Fruit fly (Drosophila melanogaster) whole organism, prepupa: ENCODE results near the gene Fdx2.

Experiments used
- Blimp-1 ChIP-seq: fragments of 200-800 bp; sonication (Bioruptor generic); optimal IDR thresholded peaks from 3 replicates; lab custom pipeline; 2017; ENCODE audit warnings: missing biosample characterization, missing genetic modification characterization, mild to moderate bottlenecking, moderate library complexity, missing genetic modification reagents
- CG10631 ChIP-seq: fragments of 200-800 bp; sonication (Bioruptor generic); optimal IDR thresholded peaks from 2 replicates; lab custom pipeline; 2016; ENCODE audit warnings: missing biosample characterization, missing genetic modification characterization
- CG15336 ChIP-seq: fragments of 200-800 bp; sonication (Bioruptor generic); IDR thresholded peaks from 2 replicates; pipeline ENCODE4 v1.3.6; 2022; ENCODE audit warnings: missing biosample characterization, missing genetic modification characterization
- CG16779 ChIP-seq: fragments of 200-800 bp; sonication (Bioruptor generic); optimal IDR thresholded peaks from 3 replicates; lab custom pipeline; 2017; ENCODE audit warnings: missing biosample characterization, mild to moderate bottlenecking, missing genetic modification characterization
- CG31627 ChIP-seq: fragments of 200-800 bp; sonication (Bioruptor generic); optimal IDR thresholded peaks from 3 replicates; lab custom pipeline; 2016; ENCODE audit warnings: missing biosample characterization, missing genetic modification characterization
- CG32006 ChIP-seq: fragments of 200-800 bp; sonication (Bioruptor generic); optimal IDR thresholded peaks from 3 replicates; lab custom pipeline; 2017; ENCODE audit warnings: missing biosample characterization, mild to moderate bottlenecking, missing genetic modification characterization
- CG34406 ChIP-seq: fragments of 200-800 bp; sonication (Bioruptor generic); optimal IDR thresholded peaks from 3 replicates; lab custom pipeline; 2016; ENCODE audit warnings: missing biosample characterization, missing genetic modification characterization
- CG3919 ChIP-seq: fragments of 200-800 bp; sonication (Bioruptor generic); optimal IDR thresholded peaks from 3 replicates; lab custom pipeline; 2016; ENCODE audit warnings: missing biosample characterization, missing genetic modification characterization
- CG4318 ChIP-seq: fragments of 200-800 bp; sonication (Bioruptor generic); optimal IDR thresholded peaks from 3 replicates; lab custom pipeline; 2017; ENCODE audit warnings: missing biosample characterization, mild to moderate bottlenecking, missing genetic modification characterization
- CG6163 ChIP-seq: fragments of 200-800 bp; sonication (Bioruptor generic); IDR thresholded peaks from 3 replicates; pipeline ENCODE4 v1.3.6; 2022; ENCODE audit warnings: missing biosample characterization, missing genetic modification characterization
- CG6276 ChIP-seq: fragments of 200-800 bp; sonication (Bioruptor generic); optimal IDR thresholded peaks from 2 replicates; lab custom pipeline; 2017; ENCODE audit warnings: missing biosample characterization, mild to moderate bottlenecking, missing genetic modification characterization
- CG6792 ChIP-seq: fragments of 200-800 bp; sonication (Bioruptor generic); optimal IDR thresholded peaks from 3 replicates; lab custom pipeline; 2016; ENCODE audit warnings: missing biosample characterization, missing genetic modification characterization
- CG8119 ChIP-seq: fragments of 200-800 bp; sonication (Bioruptor generic); IDR thresholded peaks from 3 replicates; pipeline ENCODE4 v1.3.6; 2022; ENCODE audit warnings: missing biosample characterization, missing genetic modification characterization
- CG8319 ChIP-seq: fragments of 200-800 bp; sonication (Bioruptor generic); optimal IDR thresholded peaks from 3 replicates; lab custom pipeline; 2016; ENCODE audit warnings: missing biosample characterization, missing genetic modification characterization
- CG9139 ChIP-seq: fragments of 200-800 bp; sonication (Bioruptor generic); optimal IDR thresholded peaks from 3 replicates; lab custom pipeline; 2017; ENCODE audit warnings: missing biosample characterization, mild to moderate bottlenecking, missing genetic modification characterization
- Eip75B ChIP-seq: fragments of 200-800 bp; sonication (Bioruptor generic); optimal IDR thresholded peaks from 3 replicates; lab custom pipeline; 2016; ENCODE audit warnings: missing biosample characterization, missing genetic modification characterization
- Eip78C ChIP-seq: fragments of 200-800 bp; sonication (Bioruptor generic); peaks from one replicate; lab custom pipeline; 2016; ENCODE audit warnings: missing biosample characterization, missing genetic modification characterization
- Eip93F ChIP-seq: fragments of 200-800 bp; sonication (Bioruptor generic); optimal IDR thresholded peaks from 2 replicates; lab custom pipeline; 2016; ENCODE audit warnings: missing biosample characterization, mild to moderate bottlenecking, missing genetic modification characterization
- Ets21C ChIP-seq: fragments of 200-800 bp; sonication (Bioruptor generic); optimal IDR thresholded peaks from 3 replicates; lab custom pipeline; 2016; ENCODE audit warnings: missing biosample characterization, missing genetic modification characterization
- Gug ChIP-seq: fragments of 200-800 bp; sonication (Bioruptor generic); IDR thresholded peaks from 2 replicates; pipeline ENCODE4 v1.3.6; 2022; ENCODE audit warnings: missing biosample characterization, missing genetic modification characterization
- Hr38 ChIP-seq: sonication (Bioruptor generic); optimal IDR thresholded peaks from 2 replicates; lab custom pipeline; 2016; ENCODE audit warnings: missing biosample characterization, missing genetic modification characterization
- Hr39 ChIP-seq: fragments of 200-800 bp; sonication (Bioruptor generic); optimal IDR thresholded peaks from 2 replicates; lab custom pipeline; 2016; ENCODE audit warnings: missing biosample characterization, missing genetic modification characterization
- Hr4 ChIP-seq: fragments of 200-800 bp; sonication (Bioruptor generic); optimal IDR thresholded peaks from 3 replicates; lab custom pipeline; 2016; ENCODE audit warnings: missing biosample characterization, missing genetic modification characterization
- OdsH ChIP-seq: fragments of 200-800 bp; sonication (Bioruptor generic); optimal IDR thresholded peaks from 3 replicates; lab custom pipeline; 2016; ENCODE audit warnings: missing biosample characterization, missing genetic modification characterization
- Smox ChIP-seq: fragments of 200-800 bp; sonication (Bioruptor generic); optimal IDR thresholded peaks from 3 replicates; lab custom pipeline; 2016; ENCODE audit warnings: missing biosample characterization, missing genetic modification characterization
- achi ChIP-seq: fragments of 200-800 bp; sonication (Bioruptor generic); optimal IDR thresholded peaks from 3 replicates; lab custom pipeline; 2016; ENCODE audit warnings: missing biosample characterization, missing genetic modification characterization
- cyc ChIP-seq: fragments of 200-800 bp; sonication (Bioruptor generic); optimal IDR thresholded peaks from 3 replicates; lab custom pipeline; 2016; ENCODE audit warnings: missing biosample characterization, missing genetic modification characterization
- eg ChIP-seq: fragments of 200-800 bp; sonication (Bioruptor generic); IDR thresholded peaks from 3 replicates; pipeline ENCODE4 v1.3.6; 2022; ENCODE audit warnings: missing biosample characterization, missing genetic modification characterization
- esn ChIP-seq: fragments of 200-800 bp; sonication (Bioruptor generic); optimal IDR thresholded peaks from 2 replicates; lab custom pipeline; 2016; ENCODE audit warnings: missing biosample characterization, mild to moderate bottlenecking, missing genetic modification characterization, moderate library complexity
- fkh ChIP-seq: fragments of 200-800 bp; sonication (Bioruptor generic); optimal IDR thresholded peaks from 3 replicates; lab custom pipeline; 2017; ENCODE audit warnings: missing biosample characterization, mild to moderate bottlenecking, missing genetic modification characterization, moderate library complexity
- pdm3 ChIP-seq: fragments of 200-800 bp; sonication (Bioruptor generic); optimal IDR thresholded peaks from 3 replicates; lab custom pipeline; 2016; ENCODE audit warnings: missing biosample characterization, missing genetic modification characterization
- salr ChIP-seq, 2 experiments: fragments of 200-800 bp; sonication (Bioruptor generic); optimal IDR thresholded peaks; 3 replicates each; lab custom pipeline; 2016 to 2018; ENCODE audit warnings: missing biosample characterization in 2 of 2, missing genetic modification characterization in 2 of 2, mild to moderate bottlenecking in 1 of 2
- svp ChIP-seq: fragments of 200-800 bp; sonication (Bioruptor generic); peaks from one replicate; lab custom pipeline; 2016; ENCODE audit warnings: missing biosample characterization, missing genetic modification characterization
- vri ChIP-seq: fragments of 200-800 bp; sonication (Bioruptor generic); optimal IDR thresholded peaks from 3 replicates; lab custom pipeline; 2016; ENCODE audit warnings: missing biosample characterization, mild to moderate bottlenecking, missing genetic modification characterization

The Fdx2 gene

DNA sequence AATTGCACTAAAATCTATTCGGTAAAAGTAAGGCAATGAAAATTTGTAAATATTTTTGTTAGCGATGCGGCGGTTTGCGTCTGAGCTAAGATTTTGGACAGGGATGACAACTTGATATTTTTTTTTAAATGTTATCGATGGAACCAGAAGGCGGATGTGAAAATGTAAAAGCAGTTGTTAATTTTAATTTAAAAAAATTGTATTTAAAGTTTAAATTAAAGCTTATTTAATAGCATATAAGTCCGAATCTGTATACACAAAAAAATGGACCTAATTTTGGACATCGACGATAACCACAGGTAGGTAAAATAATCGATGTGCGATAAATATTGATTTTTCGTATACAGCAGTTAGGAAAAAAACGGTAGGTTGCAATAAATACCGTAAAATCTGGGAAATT lies 29.9 kb upstream of the Fdx2 start, which contains the start of the genes CG11586 and VhaM9.7-a (continued):
- peak; percentile 10 for TF ChIP-seq Hr4 (GFP tag; lab: Kevin White, UChicago)
- TF ChIP-seq CG34406 (GFP tag; lab: Kevin White, UChicago) = no peak
- no peak for TF ChIP-seq CG3919 (GFP tag; lab: Kevin White, UChicago)
- TF ChIP-seq vri (GFP tag; lab: Kevin White, UChicago) = no peak
- peak; percentile 58 for TF ChIP-seq fkh
- TF ChIP-seq CG31627 (GFP tag; lab: Kevin White, UChicago) = peak; percentile 12
- TF ChIP-seq CG10631 (GFP tag; lab: Kevin White, UChicago) = no peak
- TF ChIP-seq Hr38 (GFP tag; lab: Kevin White, UChicago) = no peak
- peak; percentile 14 for TF ChIP-seq pdm3 (GFP tag; lab: Kevin White, UChicago)
- no peak for TF ChIP-seq cyc
- TF ChIP-seq CG4318 = no peak
- no peak for TF ChIP-seq Ets21C (GFP tag; lab: Kevin White, UChicago)
- TF ChIP-seq eg = no peak
- no peak for TF ChIP-seq Eip75B (GFP tag; lab: Kevin White, UChicago)
- TF ChIP-seq CG8319 (GFP tag; lab: Kevin White, UChicago) = no peak
- TF ChIP-seq svp (GFP tag; lab: Kevin White, UChicago) = no peak
- no peak for TF ChIP-seq CG15336 (GFP tag; lab: Robert Waterston, UW)
- peak; percentile 81 for TF ChIP-seq Eip78C (GFP tag; lab: Kevin White, UChicago)
- TF ChIP-seq CG6276 (GFP tag; lab: Kevin White, UChicago) = no peak
- peak; percentile 20 for TF ChIP-seq achi (GFP tag; lab: Kevin White, UChicago)
- TF ChIP-seq Blimp-1 = no peak
- no peak for TF ChIP-seq CG6163 (GFP tag; lab: Robert Waterston, UW)
- TF ChIP-seq, all 60 proteins: peak for 10

DNA sequence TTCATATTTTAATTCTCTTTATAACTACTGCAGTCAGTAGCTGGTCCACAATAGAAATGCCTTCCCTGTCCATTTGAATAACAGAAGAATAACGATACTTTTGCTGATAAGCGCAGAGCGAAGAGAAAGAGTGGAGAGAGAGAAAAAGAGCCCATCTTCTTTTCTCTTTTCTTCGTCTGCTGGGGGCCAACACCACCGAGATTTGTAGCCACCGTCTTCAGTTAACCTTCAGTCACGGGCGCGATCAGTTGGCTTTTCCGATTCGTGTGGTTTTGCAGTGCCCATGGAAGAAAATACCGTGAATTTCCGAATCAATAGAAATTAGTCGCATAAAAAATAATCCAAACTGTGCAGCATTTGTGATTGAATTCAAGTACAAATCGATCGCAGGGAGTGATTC lies 28.8 kb upstream of the Fdx2 start, which contains the start of gene CG1273:
CG1273 (plus strand) TSS at position 218 of the 400 bp plus-strand sequence.
- TF ChIP-seq esn (GFP tag; lab: Kevin White, UChicago) (peak; percentile 10), CG3919 (GFP tag; lab: Kevin White, UChicago) (no peak)

DNA sequence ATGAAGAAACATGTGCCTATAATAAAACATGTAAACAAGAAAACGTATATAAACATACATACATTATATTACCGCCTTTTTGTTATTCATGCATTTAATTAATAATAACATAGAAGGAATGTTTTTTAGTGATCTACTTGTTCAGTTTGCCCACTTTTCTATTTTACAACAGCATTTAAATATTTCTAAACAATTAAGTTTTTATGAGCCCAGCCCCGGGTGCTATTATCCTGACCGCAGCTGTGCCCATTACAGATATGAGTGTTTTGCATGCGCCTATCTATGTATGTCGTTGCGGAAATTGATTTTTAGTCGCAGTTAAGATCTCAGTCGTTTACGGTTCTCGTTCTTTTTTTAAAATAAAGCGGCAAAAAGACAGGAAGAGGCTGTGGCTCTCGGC lies 27.3 kb upstream of the Fdx2 start:
- TF ChIP-seq OdsH (GFP tag; lab: Kevin White, UChicago) (no peak), CG9139 (GFP tag; lab: Kevin White, UChicago) (no peak), Hr39 (no peak), CG31627 (GFP tag; lab: Kevin White, UChicago) (no peak), CG34406 (GFP tag; lab: Kevin White, UChicago) (no peak), CG16779 (tag; lab: Kevin White, UChicago) (no peak), salr (GFP tag; optimal IDR thresholded peaks at IDR 0.05; lab: Kevin White, UChicago) (no peak), Eip78C (GFP tag; lab: Kevin White, UChicago) (peak; percentile 63), CG6792 (no peak), CG6163 (GFP tag; lab: Robert Waterston, UW) (0 out of 3 replicates have a peak, but pooled peaks have one; percentile 6), CG32006 (GFP tag; lab: Kevin White, UChicago) (peak; percentile 33)

DNA sequence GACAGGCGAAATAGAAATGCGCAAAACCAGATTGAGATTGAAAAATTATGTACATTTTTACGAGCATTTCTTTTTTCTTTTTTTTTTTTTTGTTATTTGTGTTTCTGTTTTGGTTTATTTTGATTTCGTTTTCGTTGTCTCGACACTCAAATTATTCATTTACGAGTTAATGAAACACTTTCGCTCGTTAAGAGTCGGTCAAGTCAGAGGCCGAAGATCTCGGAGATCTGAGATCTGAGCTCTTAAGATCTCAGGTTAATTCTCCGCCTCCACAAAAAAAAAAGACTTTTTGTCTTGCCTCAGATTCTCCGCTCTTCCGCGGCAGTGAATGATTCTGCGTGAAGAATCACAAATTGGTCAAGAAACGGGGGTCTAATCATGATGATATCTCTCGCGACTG lies 26.4 kb upstream of the Fdx2 start:
- no peak for TF ChIP-seq svp (GFP tag; lab: Kevin White, UChicago)
- TF ChIP-seq, all 60 proteins: peak for 0

DNA sequence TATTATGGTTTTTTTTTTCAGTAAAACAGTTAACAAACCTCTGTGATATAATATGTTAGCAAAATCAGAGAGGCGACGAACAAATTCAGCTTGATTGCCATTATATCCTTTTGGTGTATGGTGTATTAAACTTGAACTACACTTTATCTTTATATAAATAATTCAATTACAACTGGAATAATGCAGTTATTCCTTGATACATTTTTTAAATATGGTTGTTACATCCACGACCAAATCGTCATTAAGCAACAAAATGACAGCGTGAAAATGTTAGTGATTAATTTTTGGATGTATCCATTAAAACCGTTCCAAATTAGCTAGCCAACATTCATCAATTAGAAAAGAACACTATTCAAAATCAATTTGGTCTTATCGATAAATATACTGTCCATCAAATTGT lies 24.9 kb upstream of the Fdx2 start, which contains the start of gene CG33764:
CG33764 (minus strand) TSS at position 101 of the 400 bp plus-strand sequence.
- no peak for TF ChIP-seq CG32006 (GFP tag; lab: Kevin White, UChicago)
- no peak for TF ChIP-seq Eip93F (GFP tag; lab: Kevin White, UChicago)
- no peak for TF ChIP-seq Smox (GFP tag; lab: Kevin White, UChicago)
- no peak for TF ChIP-seq OdsH (GFP tag; lab: Kevin White, UChicago)
- TF ChIP-seq CG4318 = no peak
- TF ChIP-seq vri (GFP tag; lab: Kevin White, UChicago) = no peak
- TF ChIP-seq esn (GFP tag; lab: Kevin White, UChicago) = no peak
- TF ChIP-seq Gug = no peak
- no peak for TF ChIP-seq CG8119 (GFP tag; lab: Robert Waterston, UW)
- TF ChIP-seq CG6163 (GFP tag; lab: Robert Waterston, UW) = no peak
- TF ChIP-seq CG34406 (GFP tag; lab: Kevin White, UChicago) = no peak
